Worm (Caenorhabditis elegans) whole organism, L4 larva: ENCODE data around the gene C04A2.15.

Experiments used
- F44E2.7 ChIP-seq: fragments of 200-800 bp; sonication (Bioruptor generic); IDR thresholded peaks from 2 replicates; pipeline ENCODE4 v2.1.2; 2022; ENCODE audit warnings: missing genetic modification characterization, missing compliant biosample characterization
- R02D3.7 ChIP-seq: fragments of 150-350 bp; sonication (generic microtip); optimal IDR thresholded peaks from 3 replicates; lab custom pipeline; 2014; ENCODE audit warnings: missing biosample characterization, missing genetic modification characterization
- T20F7.1 ChIP-seq: fragments of 200-800 bp; sonication (Bioruptor generic); optimal IDR thresholded peaks from 2 replicates; lab custom pipeline; 2018; ENCODE audit warnings: mild to moderate bottlenecking, missing genetic modification characterization, missing compliant biosample characterization
- T26A8.4 ChIP-seq: fragments of 200-800 bp; sonication (Bioruptor generic); IDR thresholded peaks from 2 replicates; pipeline ENCODE4 v1.3.6; 2022; ENCODE audit warnings: missing genetic modification characterization, missing compliant biosample characterization
- Y48G9A.11 ChIP-seq: fragments of 200-800 bp; sonication (Bioruptor generic); IDR thresholded peaks from 2 replicates; pipeline ENCODE4 v1.3.6; 2022; ENCODE audit warnings: missing genetic modification reagents, missing genetic modification characterization, missing compliant biosample characterization
- Y5F2A.4 ChIP-seq: fragments of 200-800 bp; sonication (Bioruptor generic); optimal IDR thresholded peaks from 2 replicates; lab custom pipeline; 2018; ENCODE audit warnings: mild to moderate bottlenecking, missing genetic modification characterization, missing compliant biosample characterization
- ZK337.2 ChIP-seq: fragments of 200-800 bp; sonication (Bioruptor generic); IDR thresholded peaks from 2 replicates; pipeline ENCODE4 v1.3.6; 2022; ENCODE audit warnings: missing genetic modification reagents, missing genetic modification characterization, missing compliant biosample characterization
- ZK546.5 ChIP-seq, 2 experiments: sonication (generic microtip); optimal IDR thresholded peaks; 2 replicates each; lab custom pipeline; 2017; ENCODE audit warnings: missing biosample characterization in 2 of 2, missing genetic modification characterization in 2 of 2
- aly-2 ChIP-seq: sonication (generic microtip); optimal IDR thresholded peaks from 2 replicates; lab custom pipeline; 2018; ENCODE audit warnings: missing biosample characterization, missing genetic modification characterization
- ama-1 ChIP-seq: fragments of 150-350 bp; optimal IDR thresholded peaks from 2 replicates; lab custom pipeline; 2014; ENCODE audit warnings: inconsistent platforms, mixed read lengths
- attf-4 ChIP-seq: sonication (generic microtip); optimal IDR thresholded peaks from 3 replicates; lab custom pipeline; 2017; ENCODE audit warnings: missing biosample characterization, missing genetic modification characterization
- ceh-20 ChIP-seq: fragments of 200-800 bp; sonication (Bioruptor generic); IDR thresholded peaks from 2 replicates; pipeline ENCODE4 v1.3.6; 2022; ENCODE audit warnings: missing genetic modification reagents, missing genetic modification characterization, missing compliant biosample characterization
- ceh-82 ChIP-seq: sonication (generic microtip); optimal IDR thresholded peaks from 2 replicates; lab custom pipeline; 2017; ENCODE audit warnings: missing biosample characterization, missing genetic modification characterization
- ces-1 ChIP-seq: fragments of 150-350 bp; sonication (generic microtip); optimal IDR thresholded peaks from 4 replicates; lab custom pipeline; 2014; ENCODE audit warnings: missing biosample characterization, missing genetic modification reagents, missing genetic modification characterization
- daf-19 ChIP-seq: fragments of 200-800 bp; sonication (Bioruptor generic); conservative IDR thresholded peaks from 2 replicates; pipeline ENCODE4 v1.3.6; 2022; ENCODE audit warnings: missing genetic modification characterization, missing compliant biosample characterization
- dmd-6 ChIP-seq: fragments of 200-800 bp; sonication (Bioruptor generic); IDR thresholded peaks from 2 replicates; pipeline ENCODE4 v1.3.6; 2022; ENCODE audit warnings: missing genetic modification reagents, missing genetic modification characterization, missing compliant biosample characterization
- dpl-1 ChIP-seq: fragments of 150-350 bp; optimal IDR thresholded peaks from 2 replicates; lab custom pipeline; 2014; ENCODE audit warnings: missing biosample characterization, missing genetic modification reagents, missing genetic modification characterization
- duxl-1 ChIP-seq: sonication (generic microtip); optimal IDR thresholded peaks from 2 replicates; lab custom pipeline; 2016; ENCODE audit warnings: mild to moderate bottlenecking, missing genetic modification characterization, moderate library complexity, missing compliant biosample characterization; ENCODE audit not compliant: poor library complexity
- dve-1 ChIP-seq: sonication (generic microtip); optimal IDR thresholded peaks from 2 replicates; lab custom pipeline; 2017; ENCODE audit warnings: antibody characterized with exemption, mild to moderate bottlenecking, missing genetic modification characterization, missing compliant biosample characterization; ENCODE audit not compliant: insufficient read depth
- fkh-10 ChIP-seq: fragments of 150-350 bp; optimal IDR thresholded peaks from 2 replicates; lab custom pipeline; 2014; ENCODE audit warnings: missing biosample characterization, missing genetic modification reagents, missing genetic modification characterization
- fos-1 ChIP-seq: fragments of 150-350 bp; optimal IDR thresholded peaks from 2 replicates; lab custom pipeline; 2014; ENCODE audit warnings: missing biosample characterization, missing genetic modification characterization
- hlh-11 ChIP-seq: fragments of 200-800 bp; sonication (Bioruptor generic); optimal IDR thresholded peaks from 2 replicates; lab custom pipeline; 2018; ENCODE audit warnings: mild to moderate bottlenecking, missing genetic modification characterization, missing compliant biosample characterization
- hlh-30 ChIP-seq: sonication (generic microtip); optimal IDR thresholded peaks from 2 replicates; lab custom pipeline; 2017; ENCODE audit warnings: antibody characterized with exemption, mild to moderate bottlenecking, missing genetic modification characterization, missing compliant biosample characterization; ENCODE audit not compliant: insufficient read depth
- lim-7 ChIP-seq: fragments of 200-800 bp; sonication (Bioruptor generic); IDR thresholded peaks from 2 replicates; pipeline ENCODE4 v1.3.6; 2022; ENCODE audit warnings: missing genetic modification characterization, missing compliant biosample characterization
- lin-29 ChIP-seq: fragments of 200-800 bp; sonication (Bioruptor generic); IDR thresholded peaks from 2 replicates; pipeline ENCODE4 v1.3.6; 2022; ENCODE audit warnings: missing genetic modification reagents, missing genetic modification characterization, missing compliant biosample characterization
- lin-38 ChIP-seq: fragments of 200-800 bp; sonication (Bioruptor generic); IDR thresholded peaks from 2 replicates; pipeline ENCODE4 v1.3.6; 2022; ENCODE audit warnings: missing genetic modification reagents, missing genetic modification characterization, missing compliant biosample characterization
- lin-39 ChIP-seq: fragments of 150-350 bp; optimal IDR thresholded peaks from 2 replicates; lab custom pipeline; 2014; ENCODE audit warnings: missing biosample characterization, missing genetic modification reagents, missing genetic modification characterization
- madf-5 ChIP-seq, 2 experiments: fragments of 200-800 bp; sonication (Bioruptor generic); IDR thresholded peaks; 2 replicates each; pipeline ENCODE4 v1.3.6; 2022; ENCODE audit warnings: missing compliant biosample characterization in 2 of 2, missing genetic modification characterization in 2 of 2
- mdl-1 ChIP-seq, 2 experiments: fragments of 150-350 bp in 1 of 2; sonication (generic microtip) in 1 of 2; optimal IDR thresholded peaks; 2 replicates each; lab custom pipeline; 2014 to 2017; ENCODE audit warnings: missing biosample characterization in 2 of 2, missing genetic modification characterization in 2 of 2
- mdt-29 ChIP-seq: fragments of 200-800 bp; sonication (Bioruptor generic); IDR thresholded peaks from 2 replicates; pipeline ENCODE4 v1.3.6; 2022; ENCODE audit warnings: missing genetic modification reagents, missing genetic modification characterization, missing compliant biosample characterization
- mep-1 ChIP-seq: fragments of 150-350 bp; sonication (generic microtip); optimal IDR thresholded peaks from 3 replicates; lab custom pipeline; 2014; ENCODE audit warnings: missing biosample characterization, missing genetic modification characterization
- mxl-3 ChIP-seq: fragments of 200-800 bp; sonication (Bioruptor generic); optimal IDR thresholded peaks from 2 replicates; lab custom pipeline; 2018; ENCODE audit warnings: mild to moderate bottlenecking, missing genetic modification characterization, missing compliant biosample characterization
- nhr-11 ChIP-seq: fragments of 150-350 bp; optimal IDR thresholded peaks from 2 replicates; lab custom pipeline; 2014; ENCODE audit warnings: missing biosample characterization, missing genetic modification characterization
- nhr-237 ChIP-seq: sonication (generic microtip); optimal IDR thresholded peaks from 2 replicates; lab custom pipeline; 2017; ENCODE audit warnings: missing biosample characterization, missing genetic modification characterization
- nhr-41 ChIP-seq: fragments of 200-800 bp; sonication (Bioruptor generic); IDR thresholded peaks from 2 replicates; pipeline ENCODE4 v1.3.6; 2022; ENCODE audit warnings: missing genetic modification reagents, missing genetic modification characterization, missing compliant biosample characterization
- nhr-48 ChIP-seq: sonication (generic microtip); optimal IDR thresholded peaks from 2 replicates; lab custom pipeline; 2016; ENCODE audit warnings: mild to moderate bottlenecking, missing genetic modification characterization, missing compliant biosample characterization
- nhr-6 ChIP-seq: fragments of 150-350 bp; optimal IDR thresholded peaks from 2 replicates; lab custom pipeline; 2014; ENCODE audit warnings: missing biosample characterization, missing genetic modification characterization
- pha-4 ChIP-seq, 2 experiments: fragments of 150-350 bp in 1 of 2; fragments of 200-800 bp in 1 of 2; sonication (Bioruptor generic) in 1 of 2; IDR thresholded peaks in 1 of 2; optimal IDR thresholded peaks in 1 of 2; 2 replicates each; pipeline versions ENCODE4 v1.3.6 to Lab custom; 2014 to 2022; ENCODE audit warnings: missing genetic modification characterization in 2 of 2, missing genetic modification reagents in 2 of 2, missing biosample characterization in 1 of 2, missing compliant biosample characterization in 1 of 2
- pqm-1 ChIP-seq: sonication (generic microtip); optimal IDR thresholded peaks from 2 replicates; lab custom pipeline; 2017; ENCODE audit warnings: missing biosample characterization, missing genetic modification characterization
- rbr-2 ChIP-seq: sonication (generic microtip); optimal IDR thresholded peaks from 2 replicates; lab custom pipeline; 2016; ENCODE audit warnings: missing genotype, missing genetic modification characterization, missing compliant biosample characterization
- saeg-2 ChIP-seq: fragments of 200-800 bp; sonication (Bioruptor generic); IDR thresholded peaks from 2 replicates; pipeline ENCODE4 v1.3.6; 2022; ENCODE audit warnings: missing genetic modification reagents, missing genetic modification characterization, missing compliant biosample characterization
- sdz-12 ChIP-seq: fragments of 200-800 bp; sonication (Bioruptor generic); optimal IDR thresholded peaks from 2 replicates; lab custom pipeline; 2018; ENCODE audit warnings: mild to moderate bottlenecking, missing genetic modification characterization, missing compliant biosample characterization
- skn-1 ChIP-seq: fragments of 150-350 bp; optimal IDR thresholded peaks from 2 replicates; lab custom pipeline; 2014; ENCODE audit warnings: missing biosample characterization, missing genetic modification characterization
- spr-1 ChIP-seq: sonication (generic microtip); optimal IDR thresholded peaks from 2 replicates; lab custom pipeline; 2016; ENCODE audit warnings: mild to moderate bottlenecking, missing genetic modification characterization, missing compliant biosample characterization
- spr-3 ChIP-seq: fragments of 200-800 bp; sonication (Bioruptor generic); optimal IDR thresholded peaks from 2 replicates; lab custom pipeline; 2018; ENCODE audit warnings: mild to moderate bottlenecking, missing genetic modification characterization, missing compliant biosample characterization
- unc-130 ChIP-seq: sonication (generic microtip); optimal IDR thresholded peaks from 2 replicates; lab custom pipeline; 2016; ENCODE audit warnings: missing genetic modification reagents, missing genetic modification characterization, missing compliant biosample characterization
- unc-39 ChIP-seq: sonication (generic microtip); optimal IDR thresholded peaks from 2 replicates; lab custom pipeline; 2017; ENCODE audit warnings: missing biosample characterization, missing genetic modification characterization
- unc-62 ChIP-seq, 3 experiments: fragments of 150-350 bp in 1 of 3; sonication (generic microtip); optimal IDR thresholded peaks in 2 of 3; peaks in 1 of 3; 1 replicate in 1 of 3; 2 replicates in 2 of 3; lab custom pipeline; 2014 to 2017; ENCODE audit warnings: missing biosample characterization in 3 of 3, missing genetic modification characterization in 3 of 3, missing genetic modification reagents in 3 of 3, missing genotype in 1 of 3
- zfp-2 ChIP-seq: sonication (generic microtip); optimal IDR thresholded peaks from 2 replicates; lab custom pipeline; 2016; ENCODE audit warnings: mild to moderate bottlenecking, missing genetic modification characterization, missing compliant biosample characterization
- ztf-7 ChIP-seq: fragments of 150-350 bp; optimal IDR thresholded peaks from 2 replicates; lab custom pipeline; 2014; ENCODE audit warnings: missing biosample characterization, missing genetic modification characterization

Gene C04A2.15

DNA sequence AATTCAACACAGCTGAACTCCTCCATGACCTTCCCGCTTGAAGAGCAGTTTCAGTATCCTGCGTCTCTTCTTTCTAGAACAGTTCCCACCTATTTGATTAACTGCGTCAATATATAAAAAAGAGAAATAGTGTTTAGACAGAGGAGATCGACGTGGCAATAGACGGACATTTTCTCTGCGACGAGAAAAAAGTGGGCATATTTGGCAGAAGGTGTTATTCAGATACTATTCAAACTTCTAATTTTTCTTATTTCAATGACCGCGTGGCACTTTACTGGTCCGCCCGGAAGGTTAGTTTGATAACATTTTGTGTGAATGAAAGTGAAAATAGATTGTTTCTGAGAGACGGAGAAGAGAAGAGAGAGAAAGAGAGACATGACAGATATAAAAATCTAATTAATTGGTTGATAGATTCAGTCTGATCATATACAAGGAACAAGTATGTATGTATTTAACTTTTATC lies 4.1 kb upstream of the C04A2.15 start, which contains the start of gene tbc-6 (continued):
- TF ChIP-seq fkh-10 = no peak
- no peak for TF ChIP-seq lin-39 (tag; lab: Kevin White, UChicago)
- no peak for TF ChIP-seq unc-39
- 0 out of 2 replicates have a peak, but pooled peaks have one; percentile 48 for TF ChIP-seq daf-19 (GFP tag; lab: Robert Waterston, UW)
- TF ChIP-seq T20F7.1 (GFP tag; lab: Kevin White, UChicago) = peak; percentile 13
- TF ChIP-seq ZK546.5 (tag; optimal IDR thresholded peaks at IDR 0.05; lab: Kevin White, UChicago) = no peak
- TF ChIP-seq unc-62 (GFP tag; optimal IDR thresholded peaks at IDR 0.05 in 1 of 2; lab: Kevin White, UChicago) = peak in 1 of 2 experiments; percentile 84
- no peak for TF ChIP-seq unc-62 (tag; optimal IDR thresholded peaks at IDR 0.05; lab: Kevin White, UChicago)
- TF ChIP-seq rbr-2 = peak; percentile 23
- TF ChIP-seq ZK337.2 (GFP tag; lab: Robert Waterston, UW) = no peak
- TF ChIP-seq aly-2 (tag; lab: Kevin White, UChicago) = peak; percentile 93
- no peak for TF ChIP-seq pqm-1 (tag; lab: Kevin White, UChicago)
- TF ChIP-seq T26A8.4 = no peak
- TF ChIP-seq hlh-11 (tag; lab: Kevin White, UChicago) = peak; percentile 77
- peak; percentile 31 for TF ChIP-seq nhr-11 (tag; lab: Kevin White, UChicago)
- no peak for TF ChIP-seq fos-1 (tag; lab: Kevin White, UChicago)
- peak; percentile 40 for TF ChIP-seq hlh-30 (tag; lab: Kevin White, UChicago)
- TF ChIP-seq, all 104 proteins: peak for 27

DNA sequence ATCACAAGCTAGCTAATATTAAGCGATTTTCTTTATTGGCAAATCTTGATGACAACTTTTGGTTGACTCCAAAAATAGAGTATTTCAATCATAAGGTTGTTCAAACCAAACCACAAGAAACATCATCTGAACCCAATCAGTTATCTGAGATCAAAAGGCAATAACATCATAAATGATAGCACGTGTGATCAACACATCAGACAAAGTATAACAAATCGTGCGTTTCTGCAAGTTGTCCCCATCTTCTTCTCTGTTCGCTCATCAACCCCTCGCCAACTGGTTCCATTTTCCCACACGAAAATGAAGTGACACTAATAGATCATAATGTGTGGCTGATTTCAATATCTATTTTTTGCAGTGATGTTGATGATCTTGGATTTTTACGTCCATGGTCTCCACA lies 2.7 kb upstream of the C04A2.15 start:
- TF ChIP-seq dpl-1 (GFP tag; lab: Kevin White, UChicago) (peak; percentile 15), ztf-7 (tag; lab: Kevin White, UChicago) (no peak), spr-1 (tag; lab: Kevin White, UChicago) (no peak), skn-1 (tag; lab: Kevin White, UChicago) (no peak), nhr-48 (tag; lab: Kevin White, UChicago) (peak; percentile 81), spr-3 (GFP tag; lab: Kevin White, UChicago) (no peak), attf-4 (tag; lab: Kevin White, UChicago) (no peak), mdt-29 (no peak), fos-1 (tag; lab: Kevin White, UChicago) (no peak), pha-4 (GFP tag; IDR thresholded peaks at IDR 0.05; lab: Robert Waterston, UW) (no peak), pha-4 (tag; optimal IDR thresholded peaks at IDR 0.05; lab: Kevin White, UChicago) (no peak), ces-1 (GFP tag; lab: Kevin White, UChicago) (no peak), lin-39 (tag; lab: Kevin White, UChicago) (no peak), sdz-12 (GFP tag; lab: Kevin White, UChicago) (no peak), zfp-2 (tag; lab: Kevin White, UChicago) (no peak), Y5F2A.4 (no peak), dmd-6 (peak; percentile 52), saeg-2 (GFP tag; lab: Robert Waterston, UW) (no peak), lim-7 (GFP tag; lab: Robert Waterston, UW) (no peak), ceh-82 (tag; lab: Kevin White, UChicago) (no peak), R02D3.7 (no peak), lin-29 (GFP tag; lab: Robert Waterston, UW) (no peak), nhr-41 (peak; percentile 14; the same call in 1 of the 2 replicates), dve-1 (tag; lab: Kevin White, UChicago) (peak; percentile 17), nhr-6 (no peak), lin-38 (GFP tag; lab: Robert Waterston, UW) (no peak), Y48G9A.11 (GFP tag; lab: Robert Waterston, UW) (no peak), mep-1 (tag; lab: Kevin White, UChicago) (peak; percentile 54), duxl-1 (tag; lab: Kevin White, UChicago) (no peak), nhr-237 (tag; lab: Kevin White, UChicago) (no peak), unc-130 (GFP tag; lab: Kevin White, UChicago) (no peak), T20F7.1 (GFP tag; lab: Kevin White, UChicago) (no peak), madf-5 (GFP tag; IDR thresholded peaks at IDR 0.05; lab: Robert Waterston, UW) (no peak), mdl-1 (tag; optimal IDR thresholded peaks at IDR 0.05; lab: Kevin White, UChicago) (peak; percentile 73 to 97), mxl-3 (GFP tag; lab: Kevin White, UChicago) (peak; percentile 81), F44E2.7 (GFP tag; lab: Robert Waterston, UW) (no peak), ceh-20 (GFP tag; lab: Robert Waterston, UW) (peak; percentile 41; the same call in 1 of the 2 replicates), ama-1 (lab: Kevin White, UChicago) (no peak)
